Worm (Caenorhabditis elegans): ENCODE data around the gene rpac-19.

The rpac-19 gene

ce11 chrIII:9664484-9665221, 35.0 kb upstream of the rpac-19 start:
- TF ChIP-seq egl-27 (tag; optimal IDR thresholded peaks at IDR 0.05) (no peak), egl-43 (GFP tag; IDR thresholded peaks at IDR 0.05) (no peak), daf-8 (GFP tag; IDR thresholded peaks at IDR 0.05) (no peak), Y75B8A.6 (GFP tag; IDR thresholded peaks at IDR 0.05) (no peak), ctbp-1 (GFP tag; IDR thresholded peaks at IDR 0.05) (peak; percentile 86), hlh-11 (tag; optimal IDR thresholded peaks at IDR 0.05) (peak; percentile 40), dmd-6 (GFP tag; IDR thresholded peaks at IDR 0.05) (no peak), ceh-20 (GFP tag; IDR thresholded peaks at IDR 0.05) (0 out of 2 replicates have a peak, but pooled peaks have one; percentile 31), ceh-82 (tag; optimal IDR thresholded peaks at IDR 0.05) (no peak), mep-1 (tag; optimal IDR thresholded peaks at IDR 0.05) (peak; percentile 12), daf-19 (GFP tag; conservative IDR thresholded peaks at IDR 0.05) (no peak), tag-97 (GFP tag; IDR thresholded peaks at IDR 0.05) (no peak), ama-1 (optimal IDR thresholded peaks at IDR 0.05) (no peak), lsy-2 (tag; optimal IDR thresholded peaks at IDR 0.05) (peak in 1 of 2 experiments; percentile 49), ces-1 (GFP tag; optimal IDR thresholded peaks at IDR 0.05) (peak; percentile 66), fkh-10 (GFP tag; optimal IDR thresholded peaks at IDR 0.05) (peak; percentile 73), hlh-30 (tag; optimal IDR thresholded peaks at IDR 0.05; ENCODE audit: insufficient read depth) (peak; percentile 39), gei-8 (GFP tag; optimal IDR thresholded peaks at IDR 0.05) (peak; percentile 15), aha-1 (tag) (peak; percentile 54), daf-16 (GFP tag; optimal IDR thresholded peaks at IDR 0.05) (no peak), daf-16 (tag; optimal IDR thresholded peaks at IDR 0.05) (no peak), hmg-1.1 (GFP tag; IDR thresholded peaks at IDR 0.05) (peak; percentile 19; the same call in 1 of the 2 replicates)

ce11 chrIII:9663943-9664342, 34.3 kb upstream of the rpac-19 start:
- TF ChIP-seq spr-1 (tag; optimal IDR thresholded peaks at IDR 0.05) (no peak), hlh-30 (tag; optimal IDR thresholded peaks at IDR 0.05; ENCODE audit: insufficient read depth) (no peak), T26A8.4 (GFP tag; IDR thresholded peaks at IDR 0.05) (no peak), ceh-28 (tag; optimal IDR thresholded peaks at IDR 0.05) (no peak), nhr-6 (tag; optimal IDR thresholded peaks at IDR 0.05) (no peak), mep-1 (tag; optimal IDR thresholded peaks at IDR 0.05) (no peak)

ce11 chrIII:9662266-9662959, 32.7 kb upstream of the rpac-19 start:
- peak; percentile 12 for TF ChIP-seq rbr-2 (tag; optimal IDR thresholded peaks at IDR 0.05)
- TF ChIP-seq dmd-6 (GFP tag; IDR thresholded peaks at IDR 0.05), result no peak
- TF ChIP-seq ceh-62 (tag; optimal IDR thresholded peaks at IDR 0.05), result no peak
- 0 out of 2 replicates have a peak, but pooled peaks have one; percentile 42 for TF ChIP-seq D1046.2 (GFP tag; IDR thresholded peaks at IDR 0.05)
- peak in 1 of 2 experiments; percentile 9 for TF ChIP-seq mdl-1 (tag; optimal IDR thresholded peaks at IDR 0.05)
- no peak for TF ChIP-seq egl-43 (GFP tag; IDR thresholded peaks at IDR 0.05)
- no peak for TF ChIP-seq madf-5 (GFP tag; IDR thresholded peaks at IDR 0.05)
- TF ChIP-seq tag-97 (GFP tag; IDR thresholded peaks at IDR 0.05), result no peak
- no peak for TF ChIP-seq nhr-10 (tag; optimal IDR thresholded peaks at IDR 0.05)
- TF ChIP-seq nhr-77 (tag; optimal IDR thresholded peaks at IDR 0.05), result no peak
- TF ChIP-seq F10B5.3 (tag; optimal IDR thresholded peaks at IDR 0.05), result no peak
- no peak for TF ChIP-seq T20F7.1 (GFP tag; optimal IDR thresholded peaks at IDR 0.05)
- TF ChIP-seq Y105C5A.15 (GFP tag; IDR thresholded peaks at IDR 0.05), result no peak
- TF ChIP-seq zip-11 (GFP tag; IDR thresholded peaks at IDR 0.05), result no peak
- TF ChIP-seq pqm-1 (tag; optimal IDR thresholded peaks at IDR 0.05), result no peak
- no peak for TF ChIP-seq attf-4 (tag; optimal IDR thresholded peaks at IDR 0.05)
- TF ChIP-seq hlh-11 (tag; optimal IDR thresholded peaks at IDR 0.05), result peak; percentile 28
- no peak for TF ChIP-seq ceh-82 (tag; optimal IDR thresholded peaks at IDR 0.05)
- no peak for TF ChIP-seq sdz-12 (GFP tag; optimal IDR thresholded peaks at IDR 0.05)
- no peak for TF ChIP-seq daf-19 (GFP tag; conservative IDR thresholded peaks at IDR 0.05)
- TF ChIP-seq hif-1 (tag; optimal IDR thresholded peaks at IDR 0.05), result peak in 1 of 2 experiments; percentile 38
- no peak for TF ChIP-seq mes-2 (tag; optimal IDR thresholded peaks at IDR 0.05; ENCODE audit: poor library complexity, severe bottlenecking)
- TF ChIP-seq hlh-30 (tag; optimal IDR thresholded peaks at IDR 0.05; ENCODE audit: insufficient read depth), result peak; percentile 73
- no peak for TF ChIP-seq lin-1 (GFP tag; IDR thresholded peaks at IDR 0.05)
- TF ChIP-seq duxl-1 (tag; optimal IDR thresholded peaks at IDR 0.05; ENCODE audit: poor library complexity), result no peak
- peak in 1 of 2 experiments; percentile 32 for TF ChIP-seq lsy-2 (tag; optimal IDR thresholded peaks at IDR 0.05)
- TF ChIP-seq nhr-76 (tag; optimal IDR thresholded peaks at IDR 0.05), result no peak
- no peak for TF ChIP-seq hmg-1.1 (GFP tag; IDR thresholded peaks at IDR 0.05)

Measured in whole organism, L4 larva.